Worm (Caenorhabditis elegans) whole organism, L3 larva: Measurements from ENCODE around the gene E02H4.8.

Source experiments
- R02D3.7 ChIP-seq: fragments of 150-350 bp; optimal IDR thresholded peaks from 2 replicates; lab custom pipeline; 2014; ENCODE audit warnings: missing biosample characterization, missing genetic modification characterization
- aly-2 ChIP-seq: fragments of 150-350 bp; optimal IDR thresholded peaks from 2 replicates; lab custom pipeline; 2014; ENCODE audit warnings: missing biosample characterization, missing genetic modification characterization
- ceh-16 ChIP-seq: sonication (generic microtip); optimal IDR thresholded peaks from 2 replicates; lab custom pipeline; 2017; ENCODE audit warnings: missing biosample characterization, missing genetic modification characterization
- ceh-28 ChIP-seq: fragments of 150-350 bp; optimal IDR thresholded peaks from 2 replicates; lab custom pipeline; 2014; ENCODE audit warnings: missing biosample characterization, missing genetic modification reagents, missing genetic modification characterization
- ceh-82 ChIP-seq: fragments of 150-350 bp; optimal IDR thresholded peaks from 2 replicates; lab custom pipeline; 2014; ENCODE audit warnings: missing biosample characterization, missing genetic modification characterization
- daf-12 ChIP-seq: fragments of 150-350 bp; optimal IDR thresholded peaks from 2 replicates; lab custom pipeline; 2014; ENCODE audit warnings: missing biosample characterization, missing genetic modification reagents, missing genetic modification characterization
- egl-27 ChIP-seq: sonication (generic microtip); optimal IDR thresholded peaks from 4 replicates; lab custom pipeline; 2017; ENCODE audit warnings: missing biosample characterization, missing genetic modification reagents, missing genetic modification characterization
- egl-5 ChIP-seq: fragments of 150-350 bp; optimal IDR thresholded peaks from 2 replicates; lab custom pipeline; 2017; ENCODE audit warnings: missing biosample characterization, missing genetic modification reagents, missing genetic modification characterization, inconsistent platforms
- elt-2 ChIP-seq: sonication (generic microtip); optimal IDR thresholded peaks from 2 replicates; lab custom pipeline; 2016; ENCODE audit warnings: missing genetic modification reagents, mild to moderate bottlenecking, missing genetic modification characterization, missing compliant biosample characterization
- elt-3 ChIP-seq, 3 experiments: fragments of 150-350 bp in 1 of 3; sonication (generic microtip) in 2 of 3; optimal IDR thresholded peaks; 2 replicates in 2 of 3; 4 replicates in 1 of 3; lab custom pipeline; 2014 to 2017; ENCODE audit warnings: missing biosample characterization in 3 of 3, missing genetic modification characterization in 3 of 3
- eor-1 ChIP-seq, 2 experiments: fragments of 150-350 bp; optimal IDR thresholded peaks; 2 replicates each; lab custom pipeline; 2014 to 2018; ENCODE audit warnings: missing biosample characterization in 2 of 2, missing genetic modification characterization in 2 of 2
- fkh-2 ChIP-seq: fragments of 150-350 bp; optimal IDR thresholded peaks from 2 replicates; lab custom pipeline; 2014; ENCODE audit warnings: missing biosample characterization, missing genetic modification reagents, missing genetic modification characterization
- fos-1 ChIP-seq: fragments of 150-350 bp; optimal IDR thresholded peaks from 2 replicates; lab custom pipeline; 2014; ENCODE audit warnings: missing biosample characterization, missing genetic modification characterization
- hmg-11 ChIP-seq: sonication (generic microtip); optimal IDR thresholded peaks from 2 replicates; lab custom pipeline; 2016; ENCODE audit warnings: missing genetic modification characterization, missing compliant biosample characterization
- jun-1 ChIP-seq: fragments of 150-350 bp; optimal IDR thresholded peaks from 2 replicates; lab custom pipeline; 2014; ENCODE audit warnings: missing biosample characterization, missing genetic modification reagents, missing genetic modification characterization
- lin-15B ChIP-seq: fragments of 150-350 bp; optimal IDR thresholded peaks from 2 replicates; lab custom pipeline; 2014; ENCODE audit warnings: missing biosample characterization, missing genetic modification characterization
- lin-39 ChIP-seq: fragments of 150-350 bp; optimal IDR thresholded peaks from 2 replicates; lab custom pipeline; 2018; ENCODE audit warnings: missing biosample characterization, missing genetic modification reagents, missing genetic modification characterization
- lsy-12 ChIP-seq: sonication (generic microtip); optimal IDR thresholded peaks from 2 replicates; lab custom pipeline; 2016; ENCODE audit warnings: mild to moderate bottlenecking, missing genetic modification characterization, missing compliant biosample characterization
- mdl-1 ChIP-seq: fragments of 150-350 bp; optimal IDR thresholded peaks from 2 replicates; lab custom pipeline; 2014; ENCODE audit warnings: missing biosample characterization, missing genetic modification characterization
- mml-1 ChIP-seq: fragments of 150-350 bp; sonication (generic microtip); optimal IDR thresholded peaks from 3 replicates; lab custom pipeline; 2014; ENCODE audit warnings: missing biosample characterization, missing genetic modification characterization
- nhr-11 ChIP-seq: fragments of 150-350 bp; optimal IDR thresholded peaks from 2 replicates; lab custom pipeline; 2014; ENCODE audit warnings: missing biosample characterization, missing genetic modification characterization
- nhr-237 ChIP-seq: fragments of 150-350 bp; optimal IDR thresholded peaks from 2 replicates; lab custom pipeline; 2014; ENCODE audit warnings: missing biosample characterization, missing genetic modification characterization
- nhr-43 ChIP-seq: sonication (generic microtip); optimal IDR thresholded peaks from 2 replicates; lab custom pipeline; 2016; ENCODE audit warnings: mild to moderate bottlenecking, missing genetic modification characterization, missing compliant biosample characterization; ENCODE audit not compliant: poor library complexity, severe bottlenecking
- nhr-76 ChIP-seq: fragments of 150-350 bp; sonication (generic microtip); optimal IDR thresholded peaks from 5 replicates; lab custom pipeline; 2014; ENCODE audit warnings: missing biosample characterization, missing genetic modification characterization
- nhr-77 ChIP-seq: fragments of 150-350 bp; optimal IDR thresholded peaks from 2 replicates; lab custom pipeline; 2014; ENCODE audit warnings: missing biosample characterization, missing genetic modification characterization
- pha-4 ChIP-seq: fragments of 150-350 bp; optimal IDR thresholded peaks from 2 replicates; lab custom pipeline; 2014; ENCODE audit warnings: missing biosample characterization, missing genetic modification reagents, missing genetic modification characterization
- sea-2 ChIP-seq: fragments of 150-350 bp; sonication (generic microtip); optimal IDR thresholded peaks from 4 replicates; lab custom pipeline; 2014; ENCODE audit warnings: missing biosample characterization, missing genetic modification reagents, missing genetic modification characterization
- skn-1 ChIP-seq: fragments of 150-350 bp; optimal IDR thresholded peaks from 2 replicates; lab custom pipeline; 2014; ENCODE audit warnings: missing biosample characterization, missing genetic modification characterization
- tbx-2 ChIP-seq: sonication (generic microtip); optimal IDR thresholded peaks from 2 replicates; lab custom pipeline; 2016; ENCODE audit warnings: mild to moderate bottlenecking, missing genetic modification characterization, missing compliant biosample characterization
- unc-62 ChIP-seq: fragments of 150-350 bp; sonication (generic microtip); optimal IDR thresholded peaks from 4 replicates; lab custom pipeline; 2014; ENCODE audit warnings: missing biosample characterization, missing genetic modification reagents, missing genetic modification characterization
- ztf-4 ChIP-seq: fragments of 150-350 bp; optimal IDR thresholded peaks from 2 replicates; lab custom pipeline; 2014; ENCODE audit warnings: missing biosample characterization, missing genetic modification characterization

Gene E02H4.8

ce11 chrX:14247436-14248103 lies 15.8 kb downstream of the E02H4.8 start, which contains the start of gene K04C1.5:
TSS of gene K04C1.5 (plus strand) at chrX:14248053.
- no peak for TF ChIP-seq lsy-12
- TF ChIP-seq egl-5 = no peak
- TF ChIP-seq ceh-82 (tag; lab: Kevin White, UChicago) = no peak
- no peak for TF ChIP-seq nhr-11 (tag; lab: Kevin White, UChicago)
- TF ChIP-seq fos-1 (tag; lab: Kevin White, UChicago) = no peak
- no peak for TF ChIP-seq ceh-16 (tag; lab: Kevin White, UChicago)
- no peak for TF ChIP-seq pha-4

- no peak for TF ChIP-seq aly-2
- no peak for TF ChIP-seq ceh-28
- no peak for TF ChIP-seq fkh-2 (tag; lab: Kevin White, UChicago)
- no peak for TF ChIP-seq egl-27
- TF ChIP-seq R02D3.7 (tag; lab: Kevin White, UChicago) = no peak
- TF ChIP-seq mdl-1 (tag; lab: Kevin White, UChicago) = no peak
- TF ChIP-seq tbx-2 = no peak
- TF ChIP-seq egl-5 = no peak
- TF ChIP-seq skn-1 = no peak
- TF ChIP-seq nhr-237 (tag; lab: Kevin White, UChicago) = no peak
- no peak for TF ChIP-seq jun-1 (tag; lab: Kevin White, UChicago)
- TF ChIP-seq nhr-77 (tag; lab: Kevin White, UChicago) = no peak
- TF ChIP-seq elt-2 (tag; lab: Kevin White, UChicago) = no peak
- no peak for TF ChIP-seq sea-2 (GFP tag; lab: Kevin White, UChicago)
- TF ChIP-seq eor-1 (tag; optimal IDR thresholded peaks at IDR 0.05; lab: Kevin White, UChicago) = no peak
- TF ChIP-seq nhr-76 = no peak
Measured at ce11 chrX:14246518-14246917, 16.9 kb downstream of the E02H4.8 start, which contains the start of gene mlc-6. TSS of gene mlc-6 (minus strand) at chrX:14246618.

ce11 chrX:14244493-14244892 lies 18.9 kb downstream of the E02H4.8 start:
- TF ChIP-seq elt-2 (tag; lab: Kevin White, UChicago) (peak; percentile 21), nhr-237 (tag; lab: Kevin White, UChicago) (no peak), egl-27 (no peak), sea-2 (GFP tag; lab: Kevin White, UChicago) (no peak)

ce11 chrX:14243345-14243961 lies 19.9 kb downstream of the E02H4.8 start, which contains the start of gene K04C1.3:
TSS of gene K04C1.3 (minus strand) at chrX:14243395.
- TF ChIP-seq elt-2 (tag; lab: Kevin White, UChicago) = peak; percentile 3
- TF ChIP-seq nhr-43 (tag; lab: Kevin White, UChicago) = no peak

- TF ChIP-seq nhr-11 (tag; lab: Kevin White, UChicago) = no peak
- no peak for TF ChIP-seq egl-5
- no peak for TF ChIP-seq fos-1 (tag; lab: Kevin White, UChicago)
- no peak for TF ChIP-seq lin-15B (tag; lab: Kevin White, UChicago)
- no peak for TF ChIP-seq hmg-11 (tag; lab: Kevin White, UChicago)
- no peak for TF ChIP-seq unc-62 (GFP tag; lab: Kevin White, UChicago)
- no peak for TF ChIP-seq fkh-2 (tag; lab: Kevin White, UChicago)
- TF ChIP-seq ztf-4 (tag; lab: Kevin White, UChicago) = no peak
- no peak for TF ChIP-seq pha-4
- no peak for TF ChIP-seq daf-12 (tag; lab: Kevin White, UChicago)
- TF ChIP-seq ceh-16 (tag; lab: Kevin White, UChicago) = no peak
- TF ChIP-seq skn-1 = no peak
- no peak for TF ChIP-seq lin-39 (tag; lab: Kevin White, UChicago)
- no peak for TF ChIP-seq aly-2
Measured at ce11 chrX:14241531-14241930, 21.8 kb downstream of the E02H4.8 start.

ce11 chrX:14240205-14240604 lies 23.2 kb downstream of the E02H4.8 start:
- no peak for TF ChIP-seq elt-3 (tag; optimal IDR thresholded peaks at IDR 0.05; lab: Kevin White, UChicago)
- no peak for TF ChIP-seq mml-1
- TF ChIP-seq, all 47 proteins: peak for 0
